Fruit fly (Drosophila melanogaster): ENCODE data around the gene CG44405.

CG44405 gene

dm6 chr2L:16350742-16351568, 8.8 kb upstream of the CG44405 start (continued):
- TF ChIP-seq CG32006 (GFP tag; optimal IDR thresholded peaks at IDR 0.05) = peak; percentile 99
- TF ChIP-seq lz (GFP tag; optimal IDR thresholded peaks at IDR 0.05) = peak; percentile 99
- peak; percentile 99 for TF ChIP-seq CG10631 (GFP tag; optimal IDR thresholded peaks at IDR 0.05)
- peak; percentile 99 for TF ChIP-seq CG10669 (GFP tag; optimal IDR thresholded peaks at IDR 0.05)
- TF ChIP-seq Smox (GFP tag; optimal IDR thresholded peaks at IDR 0.05) = peak; percentile 99
- peak; percentile 96 for TF ChIP-seq CG11294 (GFP tag; IDR thresholded peaks at IDR 0.05)
- TF ChIP-seq CG8632 (GFP tag; optimal IDR thresholded peaks at IDR 0.05) = peak; percentile 99
- TF ChIP-seq fd59A (GFP tag; optimal IDR thresholded peaks at IDR 0.05) = peak; percentile 99
- TF ChIP-seq fkh (GFP tag; optimal IDR thresholded peaks at IDR 0.05) = peak; percentile 93
- peak; percentile 99 for TF ChIP-seq CG34406 (GFP tag; optimal IDR thresholded peaks at IDR 0.05)

dm6 chr2L:16350160-16350633, 8.1 kb upstream of the CG44405 start:
- TF ChIP-seq CG10669 (GFP tag; optimal IDR thresholded peaks at IDR 0.05) (no peak), dsx (GFP tag; optimal IDR thresholded peaks at IDR 0.05; ENCODE audit: poor library complexity, severe bottlenecking) (peak; percentile 50), CG11294 (GFP tag; IDR thresholded peaks at IDR 0.05) (no peak; the same call in 1 of the 2 replicates), Ets96B (tag; optimal IDR thresholded peaks at IDR 0.05) (peak; percentile 30), CG15336 (GFP tag; IDR thresholded peaks at IDR 0.05) (peak; percentile 50), eg (GFP tag; IDR thresholded peaks at IDR 0.05) (peak; percentile 81), CG7368 (GFP tag; optimal IDR thresholded peaks at IDR 0.05) (peak; percentile 46), pdm3 (GFP tag; optimal IDR thresholded peaks at IDR 0.05) (no peak), CG6163 (GFP tag; IDR thresholded peaks at IDR 0.05) (peak; percentile 77), fd59A (GFP tag; optimal IDR thresholded peaks at IDR 0.05) (peak; percentile 40), acj6 (GFP tag; optimal IDR thresholded peaks at IDR 0.05) (no peak), cyc (GFP tag; optimal IDR thresholded peaks at IDR 0.05) (peak; percentile 82), CG11762 (GFP tag; optimal IDR thresholded peaks at IDR 0.05; ENCODE audit: insufficient read depth) (peak; percentile 66), CG34406 (GFP tag; optimal IDR thresholded peaks at IDR 0.05) (peak; percentile 73), fkh (GFP tag; optimal IDR thresholded peaks at IDR 0.05) (no peak), Hr38 (GFP tag; optimal IDR thresholded peaks at IDR 0.05) (no peak), topi (GFP tag; optimal IDR thresholded peaks at IDR 0.05) (no peak), lz (GFP tag; optimal IDR thresholded peaks at IDR 0.05) (peak; percentile 80), Hr4 (GFP tag; optimal IDR thresholded peaks at IDR 0.05) (peak; percentile 59), CG6808 (GFP tag; optimal IDR thresholded peaks at IDR 0.05) (no peak), CG11902 (GFP tag; optimal IDR thresholded peaks at IDR 0.05) (peak; percentile 64), esn (GFP tag; optimal IDR thresholded peaks at IDR 0.05) (peak; percentile 86), OdsH (GFP tag; optimal IDR thresholded peaks at IDR 0.05) (peak; percentile 76), dac (GFP tag; optimal IDR thresholded peaks at IDR 0.05) (no peak), ss (GFP tag; optimal IDR thresholded peaks at IDR 0.05) (no peak), Sox14 (GFP tag; optimal IDR thresholded peaks at IDR 0.05) (no peak), CG6276 (GFP tag; optimal IDR thresholded peaks at IDR 0.05) (no peak), Hr39 (GFP tag; optimal IDR thresholded peaks at IDR 0.05) (peak; percentile 88), salr (GFP tag; optimal IDR thresholded peaks at IDR 0.05) (no peak), Blimp-1 (GFP tag; optimal IDR thresholded peaks at IDR 0.05) (peak; percentile 51), Eip78C (GFP tag) (no peak), CG1621 (tag; optimal IDR thresholded peaks at IDR 0.05) (no peak), CG31627 (GFP tag; optimal IDR thresholded peaks at IDR 0.05) (peak; percentile 84), CG16779 (tag; optimal IDR thresholded peaks at IDR 0.05) (no peak), Ets21C (GFP tag; optimal IDR thresholded peaks at IDR 0.05) (peak; percentile 83), Gug (GFP tag; IDR thresholded peaks at IDR 0.05) (peak; percentile 61; the same call in 1 of the 2 replicates), fd85E (GFP tag; optimal IDR thresholded peaks at IDR 0.05) (peak; percentile 16), CG8632 (GFP tag; optimal IDR thresholded peaks at IDR 0.05) (peak; percentile 53), CG10631 (GFP tag; optimal IDR thresholded peaks at IDR 0.05) (peak; percentile 76), Smox (GFP tag; optimal IDR thresholded peaks at IDR 0.05) (peak; percentile 78), Eip75B (GFP tag; optimal IDR thresholded peaks at IDR 0.05) (no peak), spab (GFP tag; optimal IDR thresholded peaks at IDR 0.05) (peak; percentile 30), Met (GFP tag; optimal IDR thresholded peaks at IDR 0.05) (peak; percentile 80), Eip93F (GFP tag; optimal IDR thresholded peaks at IDR 0.05) (peak; percentile 48), CG8319 (GFP tag; optimal IDR thresholded peaks at IDR 0.05) (peak; percentile 51), CG32006 (GFP tag; optimal IDR thresholded peaks at IDR 0.05) (no peak)
